Worm (Caenorhabditis elegans) whole organism, L1 larva: ENCODE data around the gene npp-3.

Experiments
- Y116A8C.19 ChIP-seq: sonication (generic microtip); optimal IDR thresholded peaks from 2 replicates; lab custom pipeline; 2016; ENCODE audit warnings: missing compliant biosample characterization, missing genetic modification characterization, borderline replicate concordance
- alr-1 ChIP-seq: fragments of 200-800 bp; sonication (Bioruptor generic); optimal IDR thresholded peaks from 2 replicates; lab custom pipeline; 2018; ENCODE audit warnings: borderline replicate concordance, mild to moderate bottlenecking, missing genetic modification characterization, missing compliant biosample characterization
- blmp-1 ChIP-seq: fragments of 150-350 bp; optimal IDR thresholded peaks from 2 replicates; lab custom pipeline; 2014; ENCODE audit warnings: missing biosample characterization, missing genetic modification characterization
- dsc-1 ChIP-seq: sonication (generic microtip); optimal IDR thresholded peaks from 2 replicates; lab custom pipeline; 2016; ENCODE audit warnings: mild to moderate bottlenecking, missing genetic modification characterization, missing compliant biosample characterization
- efl-1 ChIP-seq, 4 experiments: fragments of 150-350 bp; optimal IDR thresholded peaks in 3 of 4; peaks in 1 of 4; 1 replicate in 1 of 4; 2 replicates in 3 of 4; lab custom pipeline; 2014; ENCODE audit warnings: missing biosample characterization in 2 of 4, missing genetic modification characterization in 2 of 4, missing genetic modification reagents in 2 of 4
- egl-13 ChIP-seq: sonication (generic microtip); optimal IDR thresholded peaks from 2 replicates; lab custom pipeline; 2016; ENCODE audit warnings: missing genotype, missing genetic modification reagents, missing genetic modification characterization, missing compliant biosample characterization
- elt-2 ChIP-seq: sonication (generic microtip); optimal IDR thresholded peaks from 2 replicates; lab custom pipeline; 2016; ENCODE audit warnings: missing genetic modification characterization, mild to moderate bottlenecking, inconsistent platforms, missing compliant biosample characterization, missing genetic modification reagents
- elt-3 ChIP-seq, 6 experiments: fragments of 150-350 bp in 1 of 6; sonication (generic microtip); optimal IDR thresholded peaks; 2 replicates each; lab custom pipeline; 2017 to 2018; ENCODE audit warnings: missing biosample characterization in 6 of 6, missing genetic modification characterization in 6 of 6, inconsistent platforms in 1 of 6
- ets-5 ChIP-seq: fragments of 200-800 bp; sonication (Bioruptor generic); IDR thresholded peaks from 2 replicates; pipeline ENCODE4 v1.3.6; 2022; ENCODE audit warnings: missing genetic modification characterization, missing compliant biosample characterization
- fkh-4 ChIP-seq: sonication (generic microtip); optimal IDR thresholded peaks from 2 replicates; lab custom pipeline; 2016; ENCODE audit warnings: missing compliant biosample characterization, missing genetic modification characterization, borderline replicate concordance
- hlh-4 ChIP-seq: sonication (generic microtip); optimal IDR thresholded peaks from 2 replicates; lab custom pipeline; 2016; ENCODE audit warnings: mild to moderate bottlenecking, missing genetic modification characterization, missing compliant biosample characterization
- isw-1 ChIP-seq: fragments of 200-800 bp; sonication (Bioruptor generic); IDR thresholded peaks from 2 replicates; pipeline ENCODE4 v1.3.6; 2022; ENCODE audit warnings: missing genetic modification characterization, missing compliant biosample characterization
- jun-1 ChIP-seq: fragments of 150-350 bp; optimal IDR thresholded peaks from 2 replicates; lab custom pipeline; 2014; ENCODE audit warnings: missing biosample characterization, missing genetic modification reagents, missing genetic modification characterization
- lin-15B ChIP-seq: fragments of 150-350 bp; sonication (generic microtip); optimal IDR thresholded peaks from 3 replicates; lab custom pipeline; 2014; ENCODE audit warnings: missing biosample characterization, missing genetic modification characterization
- lin-39 ChIP-seq: fragments of 150-350 bp; optimal IDR thresholded peaks from 2 replicates; lab custom pipeline; 2014; ENCODE audit warnings: missing biosample characterization, missing genetic modification reagents, missing genetic modification characterization
- lsy-2 ChIP-seq, 2 experiments: fragments of 150-350 bp; optimal IDR thresholded peaks; 2 replicates each; lab custom pipeline; 2014; ENCODE audit warnings: missing biosample characterization in 2 of 2, missing genetic modification characterization in 2 of 2
- nhr-11 ChIP-seq: fragments of 150-350 bp; optimal IDR thresholded peaks from 2 replicates; lab custom pipeline; 2014; ENCODE audit warnings: missing biosample characterization, missing genetic modification characterization
- nhr-19 ChIP-seq: fragments of 200-800 bp; sonication (Bioruptor generic); conservative IDR thresholded peaks from 2 replicates; pipeline ENCODE4 v1.3.6; 2022; ENCODE audit warnings: missing genetic modification characterization, missing compliant biosample characterization
- nhr-237 ChIP-seq: fragments of 150-350 bp; optimal IDR thresholded peaks from 2 replicates; lab custom pipeline; 2014; ENCODE audit warnings: missing biosample characterization, missing genetic modification characterization
- nhr-71 ChIP-seq: sonication (generic microtip); optimal IDR thresholded peaks from 2 replicates; lab custom pipeline; 2016; ENCODE audit warnings: mild to moderate bottlenecking, missing genetic modification characterization, moderate library complexity, missing compliant biosample characterization
- nhr-77 ChIP-seq: fragments of 150-350 bp; optimal IDR thresholded peaks from 2 replicates; lab custom pipeline; 2014; ENCODE audit warnings: missing biosample characterization, missing genetic modification characterization
- nhr-85 ChIP-seq: sonication (generic microtip); peaks from one replicate; lab custom pipeline; 2016; ENCODE audit warnings: missing genetic modification characterization, inconsistent platforms, missing compliant biosample characterization
- pax-3 ChIP-seq: fragments of 200-800 bp; sonication (Bioruptor generic); optimal IDR thresholded peaks from 2 replicates; lab custom pipeline; 2018; ENCODE audit warnings: mild to moderate bottlenecking, missing genetic modification characterization, moderate library complexity, missing compliant biosample characterization
- rnt-1 ChIP-seq: sonication (generic microtip); optimal IDR thresholded peaks from 2 replicates; lab custom pipeline; 2016; ENCODE audit warnings: mild to moderate bottlenecking, missing genetic modification characterization, moderate library complexity, missing compliant biosample characterization
- snu-23 ChIP-seq: sonication (generic microtip); optimal IDR thresholded peaks from 2 replicates; lab custom pipeline; 2016; ENCODE audit warnings: missing genetic modification characterization, missing compliant biosample characterization
- sptf-1 ChIP-seq: fragments of 150-350 bp; optimal IDR thresholded peaks from 2 replicates; lab custom pipeline; 2014; ENCODE audit warnings: missing biosample characterization, missing genetic modification characterization
- sup-37 ChIP-seq: fragments of 200-800 bp; sonication (Bioruptor generic); optimal IDR thresholded peaks from 2 replicates; lab custom pipeline; 2018; ENCODE audit warnings: mild to moderate bottlenecking, missing genetic modification characterization, missing compliant biosample characterization
- tlp-1 ChIP-seq: fragments of 150-350 bp; optimal IDR thresholded peaks from 2 replicates; lab custom pipeline; 2014; ENCODE audit warnings: missing biosample characterization, missing genetic modification characterization
- unc-130 ChIP-seq: fragments of 150-350 bp; optimal IDR thresholded peaks from 2 replicates; lab custom pipeline; 2017; ENCODE audit warnings: missing biosample characterization, missing genetic modification characterization, inconsistent platforms
- xbp-1 ChIP-seq: sonication (generic microtip); optimal IDR thresholded peaks from 2 replicates; lab custom pipeline; 2016; ENCODE audit warnings: missing genetic modification characterization, missing compliant biosample characterization
- zag-1 ChIP-seq: fragments of 150-350 bp; optimal IDR thresholded peaks from 2 replicates; lab custom pipeline; 2014; ENCODE audit warnings: missing biosample characterization, missing genetic modification characterization

The npp-3 gene

DNA sequence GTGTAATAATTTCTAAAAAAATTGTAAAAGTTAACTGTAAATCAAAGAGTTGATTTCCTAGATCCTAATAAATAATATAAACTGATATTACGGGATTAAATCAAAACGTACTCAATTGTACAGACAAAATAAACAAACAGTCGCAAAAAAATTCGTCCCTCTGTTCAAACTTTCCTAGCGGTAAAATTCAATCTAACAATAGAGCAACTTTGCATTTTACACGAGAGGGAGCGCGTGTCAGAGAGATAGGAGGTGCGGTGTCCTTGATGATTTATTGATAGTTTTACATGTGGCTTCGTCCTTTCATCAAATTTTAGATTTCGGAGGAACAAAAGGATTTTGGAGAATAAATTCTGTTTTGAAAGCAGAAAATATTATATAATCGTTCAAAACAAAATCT lies 44.0 kb downstream of the npp-3 start (continued):
- TF ChIP-seq hlh-4 (tag; lab: Kevin White, UChicago) (no peak), pax-3 (tag; lab: Kevin White, UChicago) (no peak)
- TF ChIP-seq, all 84 proteins: peak for 15

DNA sequence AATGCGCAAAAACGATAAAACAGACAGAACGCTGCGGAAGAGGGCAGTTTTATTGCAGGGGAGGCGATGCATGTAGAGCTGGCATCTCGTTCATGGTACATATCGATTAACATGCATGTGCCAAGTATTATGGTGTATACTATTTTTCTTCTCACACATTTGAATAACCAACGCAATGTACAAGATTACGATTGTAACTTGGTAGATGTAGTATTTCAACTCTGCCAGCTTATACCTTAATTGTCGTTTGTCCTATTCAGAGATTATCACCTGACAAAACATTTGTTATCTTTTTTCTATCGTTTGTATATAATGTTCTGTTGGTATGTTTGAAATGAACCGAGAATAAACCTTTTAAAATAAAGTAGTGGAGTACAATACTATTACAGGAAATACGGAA lies 44.7 kb downstream of the npp-3 start, which contains the start of gene pes-5:
Gene pes-5 (minus strand): TSS at position 101 of the 400 bp plus-strand sequence.
- TF ChIP-seq lin-39 = no peak
- no peak for TF ChIP-seq xbp-1
- TF ChIP-seq nhr-71 = no peak
- TF ChIP-seq rnt-1 (tag; lab: Kevin White, UChicago) = no peak
- TF ChIP-seq tlp-1 (tag; lab: Kevin White, UChicago) = no peak
- no peak for TF ChIP-seq lin-15B (tag; lab: Kevin White, UChicago)
- TF ChIP-seq, all 84 proteins: peak for 0

DNA sequence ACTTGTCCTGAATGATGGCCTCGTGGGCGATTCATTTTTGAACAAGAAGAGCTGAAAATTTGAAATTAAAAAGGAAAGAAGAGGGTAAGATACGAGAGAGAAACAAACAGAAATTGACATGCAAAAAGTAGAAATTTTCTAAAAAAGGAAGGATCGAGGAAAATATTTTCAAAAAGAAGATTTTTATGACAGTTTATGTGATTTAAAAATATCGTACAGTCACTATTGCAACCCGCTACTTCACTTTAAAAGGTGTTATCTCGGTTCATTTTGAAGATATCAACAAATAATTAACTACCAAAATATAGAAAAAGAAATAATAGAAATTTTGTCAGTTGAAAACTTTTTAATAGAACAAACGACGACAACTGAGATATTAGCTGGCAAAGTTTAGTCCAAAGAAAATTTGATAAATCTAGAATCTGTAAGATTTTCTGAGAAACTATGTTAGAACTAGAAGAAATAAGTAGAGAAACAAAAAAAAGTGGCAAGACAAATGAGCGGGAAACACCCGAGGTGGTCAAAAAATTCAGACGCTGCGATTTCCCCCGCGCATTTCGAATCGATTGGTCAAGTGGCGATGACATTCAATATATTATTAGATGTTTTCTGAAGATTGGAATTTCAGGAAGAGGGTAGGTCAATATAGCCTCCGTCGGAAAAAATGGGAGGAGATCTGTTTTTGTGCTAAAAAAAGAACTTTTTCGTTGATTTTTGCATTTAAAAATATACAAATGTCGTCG lies 50.9 kb downstream of the npp-3 start, which contains the start of gene Y6D1A.1:
Gene Y6D1A.1 (minus strand): TSS at position 51 of the 743 bp plus-strand sequence.
- TF ChIP-seq efl-1 (optimal IDR thresholded peaks at IDR 0.05; lab: Kevin White, UChicago) = no peak
- peak in 1 of 2 experiments; percentile 45 for TF ChIP-seq efl-1 (GFP tag; optimal IDR thresholded peaks at IDR 0.05 in 1 of 2; lab: Kevin White, UChicago)
- TF ChIP-seq nhr-19 (GFP tag; lab: Robert Waterston, UW) = no peak
- no peak for TF ChIP-seq nhr-237 (tag; lab: Kevin White, UChicago)

DNA sequence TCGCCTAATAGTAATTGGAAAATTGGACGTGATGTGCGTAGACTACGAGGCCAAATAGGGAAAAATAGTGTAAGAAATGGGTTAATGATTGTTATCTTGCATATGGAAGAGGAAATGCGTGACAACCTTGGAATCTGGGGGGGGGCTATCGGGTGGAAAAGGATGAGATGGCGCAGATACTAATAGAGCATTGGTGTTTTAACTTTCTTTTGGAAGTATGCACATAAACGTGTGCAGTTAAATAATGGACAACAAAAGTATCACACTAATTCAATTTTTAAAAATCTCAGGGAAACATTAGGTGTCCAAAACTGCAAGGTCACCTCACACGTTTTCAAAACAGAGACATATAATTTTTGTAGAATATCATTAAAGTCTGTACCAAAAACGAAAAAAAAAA lies 54.8 kb downstream of the npp-3 start, which contains the start of gene Y6D1A.2:
Gene Y6D1A.2 (minus strand): TSS at position 101 of the 400 bp plus-strand sequence.
- TF ChIP-seq tlp-1 (tag; lab: Kevin White, UChicago) = no peak
- no peak for TF ChIP-seq unc-130
- no peak for TF ChIP-seq sup-37 (GFP tag; lab: Kevin White, UChicago)
- peak; percentile 66 for TF ChIP-seq nhr-85 (tag; lab: Kevin White, UChicago)
- no peak for TF ChIP-seq egl-13 (tag; lab: Kevin White, UChicago)
- no peak for TF ChIP-seq fkh-4
- TF ChIP-seq nhr-11 (tag; lab: Kevin White, UChicago) = no peak
- TF ChIP-seq snu-23 (GFP tag; lab: Kevin White, UChicago) = no peak
- TF ChIP-seq dsc-1 = no peak
- TF ChIP-seq blmp-1 = peak; percentile 17
- no peak for TF ChIP-seq alr-1
- TF ChIP-seq nhr-71 = no peak

DNA sequence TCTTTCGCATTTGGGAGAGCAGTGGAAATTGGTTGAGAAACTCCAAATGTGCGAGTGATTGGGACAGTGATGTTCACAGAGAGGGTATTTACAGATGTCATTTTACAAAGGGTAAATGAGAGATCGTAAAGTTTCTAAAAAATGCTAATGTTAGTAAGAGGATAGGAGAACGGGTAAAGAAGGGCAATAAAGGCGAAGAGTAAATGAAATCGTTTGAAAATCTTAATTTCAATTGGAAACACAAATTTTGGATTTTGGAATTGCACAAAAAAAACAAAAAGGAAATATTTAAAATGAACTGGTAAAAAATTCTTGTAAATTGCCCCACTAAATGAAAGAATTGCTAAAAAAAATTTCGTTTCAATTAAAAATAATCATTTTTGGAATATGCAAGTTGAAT lies 58.1 kb downstream of the npp-3 start, which contains the start of gene pap-3:
Gene pap-3 (minus strand): TSS at position 101 of the 400 bp plus-strand sequence.
- TF ChIP-seq sptf-1 (tag; lab: Kevin White, UChicago) (no peak), dsc-1 (no peak), nhr-77 (tag; lab: Kevin White, UChicago) (no peak), ets-5 (GFP tag; lab: Robert Waterston, UW) (no peak), hlh-4 (tag; lab: Kevin White, UChicago) (no peak), zag-1 (tag; lab: Kevin White, UChicago) (no peak), elt-3 (tag; optimal IDR thresholded peaks at IDR 0.05; lab: Kevin White, UChicago) (no peak), lsy-2 (tag; optimal IDR thresholded peaks at IDR 0.05; lab: Kevin White, UChicago) (no peak), elt-2 (tag; lab: Kevin White, UChicago) (no peak), lin-15B (tag; lab: Kevin White, UChicago) (no peak), snu-23 (GFP tag; lab: Kevin White, UChicago) (no peak), Y116A8C.19 (tag; lab: Kevin White, UChicago) (no peak), jun-1 (tag; lab: Kevin White, UChicago) (no peak), isw-1 (no peak)
